Worm (Caenorhabditis elegans) whole organism, young adult: ENCODE measurements around the gene ptr-16.

Experiments used
- F49E8.2 ChIP-seq: sonication (generic microtip); optimal IDR thresholded peaks from 3 replicates; lab custom pipeline; 2017; ENCODE audit warnings: missing genetic modification characterization, mild to moderate bottlenecking, missing compliant biosample characterization, antibody characterized with exemption, moderate library complexity; ENCODE audit not compliant: insufficient read depth
- aptf-3 ChIP-seq: fragments of 200-800 bp; sonication (Bioruptor generic); IDR thresholded peaks from 2 replicates; pipeline ENCODE4 v1.3.6; 2022; ENCODE audit warnings: missing genetic modification characterization, missing compliant biosample characterization
- bed-1 ChIP-seq: fragments of 200-800 bp; sonication (Bioruptor generic); IDR thresholded peaks from 2 replicates; pipeline ENCODE4 v1.3.6; 2022; ENCODE audit warnings: missing genetic modification reagents, missing genetic modification characterization, missing compliant biosample characterization
- ceh-40 ChIP-seq: fragments of 200-800 bp; sonication (Bioruptor generic); IDR thresholded peaks from 2 replicates; pipeline ENCODE4 v1.3.6; 2022; ENCODE audit warnings: missing genetic modification characterization, missing compliant biosample characterization
- hlh-12 ChIP-seq: sonication (generic microtip); optimal IDR thresholded peaks from 2 replicates; lab custom pipeline; 2016; ENCODE audit warnings: missing genetic modification characterization, missing compliant biosample characterization
- hrde-1 ChIP-seq: sonication (generic microtip); optimal IDR thresholded peaks from 2 replicates; lab custom pipeline; 2016; ENCODE audit warnings: missing genetic modification characterization, mild to moderate bottlenecking, missing compliant biosample characterization, moderate library complexity, missing genotype, missing genetic modification reagents, borderline replicate concordance
- nhr-120 ChIP-seq: fragments of 200-800 bp; sonication (Bioruptor generic); IDR thresholded peaks from 2 replicates; pipeline ENCODE4 v1.3.6; 2022; ENCODE audit warnings: missing genetic modification characterization, missing compliant biosample characterization
- nhr-90 ChIP-seq: sonication (generic microtip); optimal IDR thresholded peaks from 2 replicates; lab custom pipeline; 2016; ENCODE audit warnings: missing genotype, mild to moderate bottlenecking, missing genetic modification characterization, missing compliant biosample characterization
- rcor-1 ChIP-seq: fragments of 200-800 bp; sonication (Bioruptor generic); IDR thresholded peaks from 2 replicates; pipeline ENCODE4 v1.3.6; 2022; ENCODE audit warnings: missing genetic modification reagents, missing genetic modification characterization, missing compliant biosample characterization
- repo-1 ChIP-seq: sonication (generic microtip); optimal IDR thresholded peaks from 2 replicates; lab custom pipeline; 2017; ENCODE audit warnings: mild to moderate bottlenecking, missing genetic modification characterization, missing compliant biosample characterization
- somi-1 ChIP-seq: fragments of 200-800 bp; sonication (Bioruptor generic); optimal IDR thresholded peaks from 2 replicates; lab custom pipeline; 2018; ENCODE audit warnings: mild to moderate bottlenecking, missing genetic modification characterization, missing compliant biosample characterization
- tbx-9 ChIP-seq: sonication (generic microtip); optimal IDR thresholded peaks from 2 replicates; lab custom pipeline; 2016; ENCODE audit warnings: borderline replicate concordance, missing genetic modification characterization, inconsistent platforms, missing compliant biosample characterization
- unc-62 ChIP-seq: fragments of 150-350 bp; optimal IDR thresholded peaks from 2 replicates; lab custom pipeline; 2014; ENCODE audit warnings: missing biosample characterization, missing genetic modification reagents, missing genetic modification characterization

ce11 chrV:1153925-1154324 lies 11.6 kb upstream of the ptr-16 start:
- TF ChIP-seq aptf-3 (GFP tag; lab: Robert Waterston, UW) (no peak), nhr-90 (tag; lab: Kevin White, UChicago) (peak; percentile 27), nhr-120 (GFP tag; lab: Robert Waterston, UW) (no peak), hlh-12 (tag; lab: Kevin White, UChicago) (no peak), unc-62 (GFP tag; lab: Kevin White, UChicago) (no peak), F49E8.2 (no peak), tbx-9 (tag; lab: Kevin White, UChicago) (no peak), repo-1 (tag; lab: Kevin White, UChicago) (no peak), hrde-1 (no peak), rcor-1 (no peak), bed-1 (no peak), ceh-40 (GFP tag; lab: Robert Waterston, UW) (no peak), somi-1 (peak; percentile 21)
